Worm (Caenorhabditis elegans) whole organism, mixed stage, embryonic: ENCODE data around the gene ceh-93.

Experiments used
- lin-13 ChIP-seq: fragments of 150-350 bp; optimal IDR thresholded peaks from 2 replicates; lab custom pipeline; 2014; ENCODE audit warnings: missing biosample characterization, missing genetic modification characterization
- nhr-237 ChIP-seq: fragments of 150-350 bp; optimal IDR thresholded peaks from 2 replicates; lab custom pipeline; 2014; ENCODE audit warnings: missing biosample characterization, missing genetic modification characterization
- pha-4 ChIP-seq: fragments of 150-350 bp; optimal IDR thresholded peaks from 2 replicates; lab custom pipeline; 2018; ENCODE audit warnings: missing biosample characterization, missing genetic modification reagents, missing genetic modification characterization
- snpc-4 ChIP-seq: fragments of 150-350 bp; optimal IDR thresholded peaks from 2 replicates; lab custom pipeline; 2014; ENCODE audit warnings: missing biosample characterization, missing genetic modification characterization
- unc-120 ChIP-seq: sonication (generic microtip); optimal IDR thresholded peaks from 2 replicates; lab custom pipeline; 2017; ENCODE audit warnings: missing genetic modification characterization, missing compliant biosample characterization; ENCODE audit not compliant: poor library complexity, severe bottlenecking

DNA sequence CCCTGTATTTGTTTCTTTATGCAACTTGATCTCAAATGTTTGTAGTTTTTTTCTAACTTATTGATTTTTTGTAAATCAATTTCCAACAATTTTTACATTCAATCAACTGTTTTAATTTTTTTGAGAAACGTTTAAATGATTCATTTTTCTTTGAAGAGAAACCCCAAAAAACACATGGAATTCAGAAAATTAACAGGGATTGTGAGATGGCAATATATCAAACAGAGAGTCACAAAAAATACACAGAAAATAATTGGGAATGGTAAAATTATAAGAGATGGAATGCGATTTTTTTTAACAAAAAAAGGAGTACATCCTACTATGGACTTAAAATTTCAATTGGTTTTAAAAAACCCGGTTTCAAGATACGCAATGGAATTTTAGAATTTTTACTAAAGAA, 54.1 kb downstream of the ceh-93 start:
- TF ChIP-seq unc-120 (tag; lab: Kevin White, UChicago) (no peak), snpc-4 (no peak), nhr-237 (tag; lab: Kevin White, UChicago) (no peak), lin-13 (no peak), pha-4 (tag; lab: Kevin White, UChicago) (no peak)
